Fruit fly (Drosophila melanogaster) whole organism, embryonic: ENCODE results near the gene S6KL.

Experiments
- Adf1 ChIP-seq: fragments of 200-800 bp; sonication (Bioruptor generic); IDR thresholded peaks from 2 replicates; pipeline ENCODE4 v1.3.6; 2022; ENCODE audit warnings: missing biosample characterization, missing genetic modification characterization
- Bdp1 ChIP-seq: fragments of 200-800 bp; sonication (Bioruptor generic); optimal IDR thresholded peaks from 3 replicates; lab custom pipeline; 2016; ENCODE audit warnings: missing biosample characterization, missing genetic modification characterization
- CG10543 ChIP-seq: fragments of 200-800 bp; sonication (Bioruptor generic); optimal IDR thresholded peaks from 3 replicates; lab custom pipeline; 2017; ENCODE audit warnings: missing biosample characterization, mild to moderate bottlenecking, missing genetic modification characterization, moderate library complexity
- CG10959 ChIP-seq: fragments of 200-800 bp; sonication (Bioruptor generic); IDR thresholded peaks from 2 replicates; pipeline ENCODE4 v1.3.6; 2022; ENCODE audit warnings: missing biosample characterization, missing genetic modification characterization
- CG10979 ChIP-seq: fragments of 200-800 bp; sonication (Bioruptor generic); optimal IDR thresholded peaks from 2 replicates; lab custom pipeline; 2018; ENCODE audit warnings: missing biosample characterization, mild to moderate bottlenecking, missing genetic modification characterization, moderate library complexity
- CG11247 ChIP-seq: fragments of 200-800 bp; sonication (Bioruptor generic); IDR thresholded peaks from 2 replicates; pipeline ENCODE4 v1.3.6; 2022; ENCODE audit warnings: missing biosample characterization, missing genetic modification characterization
- CG12219 ChIP-seq: fragments of 200-800 bp; sonication (Bioruptor generic); optimal IDR thresholded peaks from 3 replicates; lab custom pipeline; 2018; ENCODE audit warnings: missing biosample characterization, mild to moderate bottlenecking, missing genetic modification characterization
- CG15073 ChIP-seq: fragments of 200-800 bp; sonication (Bioruptor generic); optimal IDR thresholded peaks from 2 replicates; lab custom pipeline; 2016; ENCODE audit warnings: missing biosample characterization, missing genetic modification characterization
- CG1647 ChIP-seq: fragments of 200-800 bp; sonication (Bioruptor generic); optimal IDR thresholded peaks from 3 replicates; lab custom pipeline; 2016; ENCODE audit warnings: missing biosample characterization, missing genetic modification characterization
- CG1792 ChIP-seq: fragments of 200-800 bp; sonication (Bioruptor generic); optimal IDR thresholded peaks from 2 replicates; lab custom pipeline; 2016; ENCODE audit warnings: missing biosample characterization, missing genetic modification characterization
- CG18011 ChIP-seq: fragments of 200-800 bp; sonication (Bioruptor generic); optimal IDR thresholded peaks from 2 replicates; lab custom pipeline; 2017; ENCODE audit warnings: missing biosample characterization, missing genetic modification characterization, mild to moderate bottlenecking, moderate library complexity, missing genotype
- CG2199 ChIP-seq: fragments of 200-800 bp; sonication (Bioruptor generic); IDR thresholded peaks from 3 replicates; pipeline ENCODE4 v1.3.6; 2022; ENCODE audit warnings: missing biosample characterization, missing genetic modification characterization
- CG3407 ChIP-seq: fragments of 200-800 bp; sonication (Bioruptor generic); optimal IDR thresholded peaks from 2 replicates; lab custom pipeline; 2018; ENCODE audit warnings: missing biosample characterization, mild to moderate bottlenecking, missing genetic modification characterization
- CG8290 ChIP-seq, 3 experiments: fragments of 200-800 bp; sonication (Bioruptor generic); optimal IDR thresholded peaks; 2 replicates each; lab custom pipeline; 2016 to 2019; ENCODE audit warnings: missing biosample characterization in 3 of 3, missing genetic modification characterization in 3 of 3, mild to moderate bottlenecking in 2 of 3, moderate library complexity in 1 of 3
- CG8765 ChIP-seq: fragments of 200-800 bp; sonication (Bioruptor generic); IDR thresholded peaks from 2 replicates; pipeline ENCODE4 v1.3.6; 2022; ENCODE audit warnings: missing biosample characterization, missing genetic modification characterization
- CTCF ChIP-seq: fragments of 200-800 bp; sonication (Bioruptor generic); optimal IDR thresholded peaks from 2 replicates; lab custom pipeline; 2017; ENCODE audit warnings: missing biosample characterization, mild to moderate bottlenecking, missing genetic modification characterization, moderate library complexity
- D19A ChIP-seq: fragments of 200-800 bp; optimal IDR thresholded peaks from 3 replicates; lab custom pipeline; 2019; ENCODE audit warnings: missing biosample characterization, mild to moderate bottlenecking, missing genetic modification characterization, moderate library complexity
- Dfd ChIP-seq, 2 experiments: fragments of >200 bp; optimal IDR thresholded peaks; 2 replicates each; lab custom pipeline; 2017; ENCODE audit warnings: missing biosample characterization in 2 of 2, missing genetic modification characterization in 2 of 2
- Dref ChIP-seq: fragments of 200-800 bp; sonication (Bioruptor generic); IDR thresholded peaks from 2 replicates; pipeline ENCODE4 v1.3.6; 2022; ENCODE audit warnings: missing biosample characterization, missing genetic modification characterization
- Drgx ChIP-seq: fragments of 200-800 bp; sonication (Bioruptor generic); IDR thresholded peaks from 2 replicates; pipeline ENCODE4 v1.3.6; 2022; ENCODE audit warnings: missing biosample characterization, missing genetic modification characterization
- Elba2 ChIP-seq: fragments of 200-800 bp; sonication (Bioruptor generic); optimal IDR thresholded peaks from 3 replicates; lab custom pipeline; 2016; ENCODE audit warnings: missing biosample characterization, missing genetic modification characterization
- HLHmδ ChIP-seq: fragments of 200-800 bp; sonication (Bioruptor generic); optimal IDR thresholded peaks from 2 replicates; lab custom pipeline; 2018; ENCODE audit warnings: missing biosample characterization, mild to moderate bottlenecking, missing genetic modification characterization, moderate library complexity
- Hey ChIP-seq: fragments of 200-800 bp; sonication (Bioruptor generic); optimal IDR thresholded peaks from 3 replicates; lab custom pipeline; 2018; ENCODE audit warnings: missing biosample characterization, mild to moderate bottlenecking, missing genetic modification characterization
- HmgD ChIP-seq: fragments of 200-800 bp; sonication (Bioruptor generic); optimal IDR thresholded peaks from 3 replicates; lab custom pipeline; 2016; ENCODE audit warnings: missing biosample characterization, missing genetic modification characterization
- Hr3 ChIP-seq: fragments of 200-800 bp; sonication (Bioruptor generic); optimal IDR thresholded peaks from 3 replicates; lab custom pipeline; 2016; ENCODE audit warnings: missing biosample characterization, missing genetic modification characterization
- Mad ChIP-seq: fragments of 200-800 bp; sonication (Bioruptor generic); optimal IDR thresholded peaks from 2 replicates; lab custom pipeline; 2016; ENCODE audit warnings: missing biosample characterization, missing genetic modification characterization
- Pdp1 ChIP-seq, 2 experiments: fragments of 200-800 bp; sonication (Bioruptor generic); optimal IDR thresholded peaks; 3 replicates each; lab custom pipeline; 2016; ENCODE audit warnings: missing biosample characterization in 2 of 2, missing genetic modification characterization in 2 of 2, mild to moderate bottlenecking in 1 of 2, moderate library complexity in 1 of 2
- Ravus ChIP-seq: fragments of 200-800 bp; sonication (Bioruptor generic); IDR thresholded peaks from 2 replicates; pipeline ENCODE4 v1.3.6; 2022; ENCODE audit warnings: missing biosample characterization, missing genetic modification characterization
- Xrp1 ChIP-seq: fragments of 200-800 bp; sonication (Bioruptor generic); IDR thresholded peaks from 2 replicates; pipeline ENCODE4 v1.3.6; 2022; ENCODE audit warnings: missing biosample characterization, missing genetic modification characterization
- ara ChIP-seq: fragments of 200-800 bp; sonication (Bioruptor generic); IDR thresholded peaks from 2 replicates; pipeline ENCODE4 v1.3.6; 2022; ENCODE audit warnings: missing biosample characterization, missing genetic modification characterization
- bsh ChIP-seq, 2 experiments: fragments of 200-800 bp; sonication (Bioruptor generic); optimal IDR thresholded peaks; 2 replicates each; lab custom pipeline; 2017 to 2018; ENCODE audit warnings: mild to moderate bottlenecking in 2 of 2, missing biosample characterization in 2 of 2, missing genetic modification characterization in 2 of 2, moderate library complexity in 1 of 2
- cato ChIP-seq: fragments of 200-800 bp; sonication (Bioruptor generic); optimal IDR thresholded peaks from 2 replicates; lab custom pipeline; 2016; ENCODE audit warnings: missing biosample characterization, missing genetic modification characterization, borderline replicate concordance
- caup ChIP-seq: fragments of 200-800 bp; sonication (Bioruptor generic); optimal IDR thresholded peaks from 3 replicates; lab custom pipeline; 2017; ENCODE audit warnings: missing biosample characterization, mild to moderate bottlenecking, missing genetic modification characterization, moderate library complexity; ENCODE audit not compliant: severe bottlenecking
- chn ChIP-seq: fragments of 200-800 bp; sonication (Bioruptor generic); optimal IDR thresholded peaks from 2 replicates; lab custom pipeline; 2016; ENCODE audit warnings: missing biosample characterization, missing genetic modification characterization
- dmrt11E ChIP-seq: fragments of 200-800 bp; sonication (Bioruptor generic); optimal IDR thresholded peaks from 3 replicates; lab custom pipeline; 2018; ENCODE audit warnings: missing biosample characterization, mild to moderate bottlenecking, missing genetic modification characterization, moderate library complexity
- gcm ChIP-seq: fragments of 200-800 bp; sonication (Bioruptor generic); optimal IDR thresholded peaks from 2 replicates; lab custom pipeline; 2019; ENCODE audit warnings: missing biosample characterization, mild to moderate bottlenecking, missing genetic modification characterization, moderate library complexity
- jumu ChIP-seq: fragments of 200-800 bp; sonication (Bioruptor generic); optimal IDR thresholded peaks from 3 replicates; lab custom pipeline; 2016; ENCODE audit warnings: missing biosample characterization, missing genetic modification characterization
- luna ChIP-seq: fragments of 200-800 bp; sonication (Bioruptor generic); optimal IDR thresholded peaks from 2 replicates; lab custom pipeline; 2016; ENCODE audit warnings: missing biosample characterization, missing genetic modification characterization
- p53 ChIP-seq: fragments of 200-800 bp; sonication (Bioruptor generic); optimal IDR thresholded peaks from 2 replicates; lab custom pipeline; 2016; ENCODE audit warnings: missing biosample characterization, missing genetic modification characterization
- pho ChIP-seq: fragments of 200-800 bp; sonication (Bioruptor generic); optimal IDR thresholded peaks from 2 replicates; lab custom pipeline; 2016; ENCODE audit warnings: missing biosample characterization, missing genetic modification characterization
- pita ChIP-seq: fragments of 200-800 bp; sonication (Bioruptor generic); optimal IDR thresholded peaks from 2 replicates; lab custom pipeline; 2017; ENCODE audit warnings: missing biosample characterization, mild to moderate bottlenecking, missing genetic modification characterization
- ranshi ChIP-seq: fragments of 200-800 bp; sonication (Bioruptor generic); IDR thresholded peaks from 2 replicates; pipeline ENCODE4 v1.3.6; 2022; ENCODE audit warnings: missing biosample characterization, missing genetic modification characterization
- sens ChIP-seq: fragments of 200-800 bp; sonication (Bioruptor generic); peaks from one replicate; lab custom pipeline; 2016; ENCODE audit warnings: missing biosample characterization, missing genetic modification characterization
- sens-2 ChIP-seq: fragments of 200-800 bp; sonication (Bioruptor generic); IDR thresholded peaks from 2 replicates; pipeline ENCODE4 v1.3.6; 2022; ENCODE audit warnings: missing biosample characterization, missing genetic modification characterization
- sim ChIP-seq: fragments of 200-800 bp; sonication (Bioruptor generic); IDR thresholded peaks from 2 replicates; pipeline ENCODE4 v1.3.6; 2022; ENCODE audit warnings: missing biosample characterization, missing genetic modification characterization
- sqz ChIP-seq: fragments of 200-800 bp; sonication (Bioruptor generic); optimal IDR thresholded peaks from 3 replicates; lab custom pipeline; 2018; ENCODE audit warnings: missing biosample characterization, mild to moderate bottlenecking, missing genetic modification characterization
- stwl ChIP-seq: fragments of 200-800 bp; sonication (Bioruptor generic); optimal IDR thresholded peaks from 3 replicates; lab custom pipeline; 2018; ENCODE audit warnings: missing biosample characterization, mild to moderate bottlenecking, missing genetic modification characterization, moderate library complexity
- tgo ChIP-seq: fragments of 200-800 bp; sonication (Bioruptor generic); IDR thresholded peaks from 3 replicates; pipeline ENCODE4 v1.3.6; 2022; ENCODE audit warnings: missing biosample characterization, missing genetic modification characterization
- twi ChIP-seq: fragments of 200-800 bp; optimal IDR thresholded peaks from 2 replicates; lab custom pipeline; 2019; ENCODE audit warnings: missing biosample characterization, mild to moderate bottlenecking, missing genetic modification characterization, moderate library complexity
- vnd ChIP-seq: fragments of 200-800 bp; sonication (Bioruptor generic); IDR thresholded peaks from 3 replicates; pipeline ENCODE4 v1.3.6; 2022; ENCODE audit warnings: missing biosample characterization, missing genetic modification characterization; ENCODE audit not compliant: partially characterized antibody
- zfh2 ChIP-seq: fragments of 200-800 bp; sonication (Bioruptor generic); optimal IDR thresholded peaks from 2 replicates; lab custom pipeline; 2016; ENCODE audit warnings: missing biosample characterization, missing genetic modification characterization

Gene S6KL

dm6 chrX:18800167-18800566 lies 11.9 kb downstream of the S6KL start:
- no peak for TF ChIP-seq Hr3 (GFP tag; lab: Kevin White, UChicago)
- TF ChIP-seq Bdp1 (GFP tag; lab: Kevin White, UChicago), result no peak
- TF ChIP-seq D19A (tag; lab: Kevin White, UChicago), result peak; percentile 95
- no peak for TF ChIP-seq pho (GFP tag; lab: Kevin White, UChicago)
- TF ChIP-seq CG10979 (tag; lab: Kevin White, UChicago), result peak; percentile 4
- TF ChIP-seq Dref (GFP tag; lab: Robert Waterston, UW), result no peak
- TF ChIP-seq vnd (GFP tag; lab: Robert Waterston, UW), result no peak
- no peak for TF ChIP-seq jumu (GFP tag; lab: Kevin White, UChicago)
- TF ChIP-seq dmrt11E (tag; lab: Kevin White, UChicago), result peak; percentile 1
- TF ChIP-seq cato (GFP tag; lab: Kevin White, UChicago), result no peak
- TF ChIP-seq CG8765, result no peak
- TF ChIP-seq sens (GFP tag; lab: Kevin White, UChicago), result peak; percentile 82
- TF ChIP-seq sqz, result peak; percentile 34
- TF ChIP-seq luna (GFP tag; lab: Kevin White, UChicago), result no peak
- peak in 1 of 2 experiments; percentile 65 for TF ChIP-seq bsh (GFP tag; optimal IDR thresholded peaks at IDR 0.05; lab: Kevin White, UChicago)
- no peak for TF ChIP-seq CG12219
- peak; percentile 57; the same call in 1 of the 2 replicates for TF ChIP-seq Drgx (GFP tag; lab: Robert Waterston, UW)
- no peak for TF ChIP-seq gcm (GFP tag; lab: Kevin White, UChicago)
- TF ChIP-seq caup (GFP tag; lab: Kevin White, UChicago), result no peak
- no peak for TF ChIP-seq p53 (GFP tag; lab: Kevin White, UChicago)

- no peak for TF ChIP-seq HLHmδ
- TF ChIP-seq CG1792 (GFP tag; lab: Kevin White, UChicago), result no peak
- no peak for TF ChIP-seq CG10543 (GFP tag; lab: Kevin White, UChicago)
- TF ChIP-seq Hey (tag; lab: Kevin White, UChicago), result no peak
- no peak for TF ChIP-seq CG1647 (GFP tag; lab: Kevin White, UChicago)
- TF ChIP-seq chn, result no peak
- no peak for TF ChIP-seq Mad (GFP tag; lab: Kevin White, UChicago)
- TF ChIP-seq Ravus (GFP tag; lab: Robert Waterston, UW), result no peak
- no peak for TF ChIP-seq CG10959
- no peak for TF ChIP-seq zfh2
These were observed 13.0 kb downstream of the S6KL start for dm6 chrX:18801293-18801692.

DNA sequence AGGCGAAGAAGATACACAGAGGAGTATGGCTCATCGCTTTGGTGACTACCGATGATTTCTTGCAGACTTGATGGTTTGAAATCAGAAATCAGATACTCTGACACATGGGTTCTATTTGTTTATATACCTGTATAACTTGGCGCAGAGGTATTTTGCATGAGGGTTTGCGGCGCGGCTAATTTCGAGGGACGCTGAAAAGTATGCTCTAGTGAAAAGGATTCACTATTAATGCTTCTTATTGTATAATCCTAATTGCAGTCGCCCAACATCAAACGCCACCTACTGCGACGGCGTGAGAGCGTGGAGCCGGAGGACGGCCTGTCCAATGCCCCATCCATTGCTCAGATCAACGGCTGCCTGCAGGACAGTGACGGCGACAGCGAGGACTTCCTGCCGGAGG lies 16.8 kb downstream of the S6KL start:
- TF ChIP-seq Dfd (GFP tag; optimal IDR thresholded peaks at IDR 0.05; lab: Kevin White, UChicago), result no peak
- TF ChIP-seq ara (GFP tag; lab: Robert Waterston, UW), result 0 out of 2 replicates have a peak, but pooled peaks have one; percentile 17
- TF ChIP-seq Elba2, result peak; percentile 14
- no peak for TF ChIP-seq tgo (GFP tag; lab: Robert Waterston, UW)
- TF ChIP-seq Adf1 (GFP tag; lab: Robert Waterston, UW), result no peak
- TF ChIP-seq ranshi (GFP tag; lab: Robert Waterston, UW), result no peak
- no peak for TF ChIP-seq CG11247 (GFP tag; lab: Robert Waterston, UW)
- peak; percentile 35 for TF ChIP-seq pita (GFP tag; lab: Kevin White, UChicago)
- peak; percentile 21 for TF ChIP-seq sens (GFP tag; lab: Kevin White, UChicago)
- TF ChIP-seq CG3407 (GFP tag; lab: Kevin White, UChicago), result no peak
- TF ChIP-seq Pdp1 (GFP tag; optimal IDR thresholded peaks at IDR 0.05; lab: Kevin White, UChicago), result peak in 1 of 2 experiments; percentile 58
- TF ChIP-seq sens-2 (GFP tag; lab: Robert Waterston, UW), result no peak
- 0 out of 3 replicates have a peak, but pooled peaks have one; percentile 42 for TF ChIP-seq CG2199 (GFP tag; lab: Robert Waterston, UW)
- no peak for TF ChIP-seq CG18011 (GFP tag; lab: Kevin White, UChicago)
- TF ChIP-seq twi (tag; lab: Kevin White, UChicago), result no peak
- TF ChIP-seq Xrp1 (GFP tag; lab: Robert Waterston, UW), result no peak
- no peak for TF ChIP-seq HmgD (GFP tag; lab: Kevin White, UChicago)
- peak; percentile 56 for TF ChIP-seq CTCF (GFP tag; lab: Kevin White, UChicago)
- TF ChIP-seq sim (GFP tag; lab: Robert Waterston, UW), result no peak
- peak; percentile 0 for TF ChIP-seq stwl (tag; lab: Kevin White, UChicago)
- TF ChIP-seq CG8290 (GFP tag; optimal IDR thresholded peaks at IDR 0.05; lab: Kevin White, UChicago), result peak; percentile 66
- TF ChIP-seq CG8290 (tag; optimal IDR thresholded peaks at IDR 0.05; lab: Kevin White, UChicago), result no peak
- TF ChIP-seq CG15073 (GFP tag; lab: Kevin White, UChicago), result no peak
